Fruit fly (Drosophila melanogaster) whole organism, embryonic: ENCODE results near the gene PDCD-5.
A peak's percentile ranks its signal among the peaks of the same experiment; 100 is the strongest.

Source experiments
- CG1024 ChIP-seq: fragments of 200-800 bp; sonication (Bioruptor generic); IDR thresholded peaks from 2 replicates; pipeline ENCODE4 v1.3.6; 2022; ENCODE audit warnings: missing biosample characterization, missing genetic modification characterization
- CG10431 ChIP-seq: fragments of 200-800 bp; sonication (Bioruptor generic); optimal IDR thresholded peaks from 3 replicates; lab custom pipeline; 2018; ENCODE audit warnings: missing biosample characterization, mild to moderate bottlenecking, missing genetic modification characterization
- CG11695 ChIP-seq: fragments of 200-800 bp; sonication (Bioruptor generic); IDR thresholded peaks from 3 replicates; pipeline ENCODE4 v1.3.6; 2022; ENCODE audit warnings: missing biosample characterization, missing genetic modification characterization
- CG12219 ChIP-seq: fragments of 200-800 bp; sonication (Bioruptor generic); optimal IDR thresholded peaks from 3 replicates; lab custom pipeline; 2018; ENCODE audit warnings: missing biosample characterization, mild to moderate bottlenecking, missing genetic modification characterization
- CG12391 ChIP-seq: fragments of 200-800 bp; sonication (Bioruptor generic); optimal IDR thresholded peaks from 3 replicates; lab custom pipeline; 2018; ENCODE audit warnings: missing biosample characterization, mild to moderate bottlenecking, missing genetic modification characterization, moderate library complexity
- CG15514 ChIP-seq: fragments of 200-800 bp; sonication (Bioruptor generic); optimal IDR thresholded peaks from 3 replicates; lab custom pipeline; 2017; ENCODE audit warnings: missing biosample characterization, missing genetic modification characterization, mild to moderate bottlenecking, moderate library complexity, missing genetic modification reagents
- CG1602 ChIP-seq: fragments of 200-800 bp; sonication (Bioruptor generic); optimal IDR thresholded peaks from 3 replicates; lab custom pipeline; 2016; ENCODE audit warnings: missing biosample characterization, missing genetic modification characterization
- CG17359 ChIP-seq: fragments of 200-800 bp; sonication (Bioruptor generic); optimal IDR thresholded peaks from 3 replicates; lab custom pipeline; 2018; ENCODE audit warnings: missing biosample characterization, mild to moderate bottlenecking, missing genetic modification characterization, moderate library complexity
- CG17385 ChIP-seq: fragments of 200-800 bp; sonication (Bioruptor generic); optimal IDR thresholded peaks from 3 replicates; lab custom pipeline; 2018; ENCODE audit warnings: missing biosample characterization, mild to moderate bottlenecking, missing genetic modification characterization
- CG17612 ChIP-seq: fragments of 200-800 bp; sonication (Bioruptor generic); IDR thresholded peaks from 2 replicates; pipeline ENCODE4 v1.3.6; 2022; ENCODE audit warnings: missing biosample characterization, missing genetic modification characterization
- CG18262 ChIP-seq: fragments of 200-800 bp; optimal IDR thresholded peaks from 3 replicates; lab custom pipeline; 2019; ENCODE audit warnings: missing biosample characterization, mild to moderate bottlenecking, missing genetic modification characterization, moderate library complexity
- CG2120 ChIP-seq: fragments of 200-800 bp; sonication (Bioruptor generic); optimal IDR thresholded peaks from 3 replicates; lab custom pipeline; 2016; ENCODE audit warnings: missing biosample characterization, missing genetic modification characterization
- CG3847 ChIP-seq: fragments of 200-800 bp; sonication (Bioruptor generic); IDR thresholded peaks from 2 replicates; pipeline ENCODE4 v1.3.6; 2022; ENCODE audit warnings: missing biosample characterization, missing genetic modification characterization
- CG6683 ChIP-seq: fragments of 200-800 bp; sonication (Bioruptor generic); optimal IDR thresholded peaks from 2 replicates; lab custom pipeline; 2017; ENCODE audit warnings: missing biosample characterization, mild to moderate bottlenecking, missing genetic modification characterization, missing genetic modification reagents
- CG7357 ChIP-seq: fragments of 200-800 bp; sonication (Bioruptor generic); IDR thresholded peaks from 3 replicates; pipeline ENCODE4 v1.3.6; 2022; ENCODE audit warnings: missing biosample characterization, missing genetic modification characterization
- CG7372 ChIP-seq: fragments of 200-800 bp; sonication (Bioruptor generic); IDR thresholded peaks from 2 replicates; pipeline ENCODE4 v1.3.6; 2022; ENCODE audit warnings: missing biosample characterization, missing genetic modification characterization
- CG9437 ChIP-seq: fragments of 200-800 bp; sonication (Bioruptor generic); optimal IDR thresholded peaks from 2 replicates; lab custom pipeline; 2018; ENCODE audit warnings: missing biosample characterization, mild to moderate bottlenecking, missing genetic modification characterization
- CG9727 ChIP-seq: fragments of 200-800 bp; sonication (Bioruptor generic); optimal IDR thresholded peaks from 3 replicates; lab custom pipeline; 2017; ENCODE audit warnings: missing biosample characterization, mild to moderate bottlenecking, missing genetic modification characterization
- CoRest ChIP-seq: fragments of 200-800 bp; sonication (Bioruptor generic); optimal IDR thresholded peaks from 3 replicates; lab custom pipeline; 2018; ENCODE audit warnings: missing biosample characterization, mild to moderate bottlenecking, missing genetic modification characterization, moderate library complexity
- D19A ChIP-seq: fragments of 200-800 bp; optimal IDR thresholded peaks from 3 replicates; lab custom pipeline; 2019; ENCODE audit warnings: missing biosample characterization, mild to moderate bottlenecking, missing genetic modification characterization, moderate library complexity
- D19B ChIP-seq: fragments of 200-800 bp; sonication (Bioruptor generic); optimal IDR thresholded peaks from 2 replicates; lab custom pipeline; 2017; ENCODE audit warnings: missing biosample characterization, mild to moderate bottlenecking, missing genetic modification characterization
- Deaf1 ChIP-seq: fragments of 200-800 bp; optimal IDR thresholded peaks from 3 replicates; lab custom pipeline; 2019; ENCODE audit warnings: missing biosample characterization, mild to moderate bottlenecking, missing genetic modification characterization, moderate library complexity
- Fer3 ChIP-seq: fragments of 200-800 bp; sonication (Bioruptor generic); optimal IDR thresholded peaks from 2 replicates; lab custom pipeline; 2018; ENCODE audit warnings: missing biosample characterization, mild to moderate bottlenecking, missing genetic modification characterization, moderate library complexity
- HHEX ChIP-seq: fragments of 200-800 bp; sonication (Bioruptor generic); optimal IDR thresholded peaks from 3 replicates; lab custom pipeline; 2017; ENCODE audit warnings: missing biosample characterization, mild to moderate bottlenecking, missing genetic modification characterization, missing genetic modification reagents
- MBD-R2 ChIP-seq: fragments of 200-800 bp; sonication (Bioruptor generic); IDR thresholded peaks from 2 replicates; pipeline ENCODE4 v1.3.6; 2022; ENCODE audit warnings: missing biosample characterization, missing genetic modification characterization
- Max ChIP-seq: fragments of 200-800 bp; sonication (Bioruptor generic); optimal IDR thresholded peaks from 2 replicates; lab custom pipeline; 2016; ENCODE audit warnings: missing biosample characterization, mild to moderate bottlenecking, missing genetic modification characterization
- Med ChIP-seq: fragments of 200-800 bp; sonication (Bioruptor generic); peaks from one replicate; lab custom pipeline; 2016; ENCODE audit warnings: missing biosample characterization, missing genetic modification characterization, mild to moderate bottlenecking, inconsistent platforms, moderate library complexity
- Meics ChIP-seq: fragments of 200-800 bp; sonication (Bioruptor generic); optimal IDR thresholded peaks from 2 replicates; lab custom pipeline; 2017; ENCODE audit warnings: missing biosample characterization, mild to moderate bottlenecking, missing genetic modification characterization
- NfI ChIP-seq: fragments of 200-800 bp; sonication (Bioruptor generic); optimal IDR thresholded peaks from 3 replicates; lab custom pipeline; 2018; ENCODE audit warnings: missing biosample characterization, mild to moderate bottlenecking, missing genetic modification characterization, moderate library complexity
- PHDP ChIP-seq: fragments of 200-800 bp; sonication (Bioruptor generic); optimal IDR thresholded peaks from 3 replicates; lab custom pipeline; 2018; ENCODE audit warnings: missing biosample characterization, mild to moderate bottlenecking, missing genetic modification characterization, moderate library complexity
- Pdp1 ChIP-seq, 2 experiments: fragments of 200-800 bp; sonication (Bioruptor generic); optimal IDR thresholded peaks; 3 replicates each; lab custom pipeline; 2016; ENCODE audit warnings: missing biosample characterization in 2 of 2, missing genetic modification characterization in 2 of 2, mild to moderate bottlenecking in 1 of 2, moderate library complexity in 1 of 2
- Taf1 ChIP-seq: fragments of 200-800 bp; sonication (Bioruptor generic); IDR thresholded peaks from 2 replicates; pipeline ENCODE4 v1.3.6; 2022; ENCODE audit warnings: missing biosample characterization, missing genetic modification characterization
- az2 ChIP-seq: fragments of 200-800 bp; sonication (Bioruptor generic); optimal IDR thresholded peaks from 3 replicates; lab custom pipeline; 2016; ENCODE audit warnings: missing biosample characterization, missing genetic modification characterization
- bab2 ChIP-seq: fragments of 200-800 bp; sonication (Bioruptor generic); optimal IDR thresholded peaks from 2 replicates; lab custom pipeline; 2016; ENCODE audit warnings: missing biosample characterization, missing genetic modification characterization
- btn ChIP-seq: fragments of 200-800 bp; sonication (Bioruptor generic); optimal IDR thresholded peaks from 2 replicates; lab custom pipeline; 2016; ENCODE audit warnings: missing biosample characterization, missing genetic modification characterization
- danr ChIP-seq: fragments of 200-800 bp; sonication (Bioruptor generic); IDR thresholded peaks from 2 replicates; pipeline ENCODE4 v1.3.6; 2022; ENCODE audit warnings: missing biosample characterization, missing genetic modification characterization
- dpn ChIP-seq, 2 experiments: fragments of 200-800 bp; sonication (Bioruptor generic); optimal IDR thresholded peaks; 3 replicates each; lab custom pipeline; 2016; ENCODE audit warnings: missing biosample characterization in 2 of 2, missing genetic modification characterization in 2 of 2
- dysf ChIP-seq: fragments of 200-800 bp; sonication (Bioruptor generic); IDR thresholded peaks from 3 replicates; pipeline ENCODE4 v1.3.6; 2022; ENCODE audit warnings: missing biosample characterization, missing genetic modification characterization
- fd3F ChIP-seq: fragments of 200-800 bp; sonication (Bioruptor generic); optimal IDR thresholded peaks from 2 replicates; lab custom pipeline; 2018; ENCODE audit warnings: missing biosample characterization, mild to moderate bottlenecking, missing genetic modification characterization, moderate library complexity
- gro ChIP-seq: fragments of 200-800 bp; sonication (Bioruptor generic); optimal IDR thresholded peaks from 2 replicates; lab custom pipeline; 2016; ENCODE audit warnings: missing biosample characterization, missing genetic modification characterization
- lilli ChIP-seq: fragments of 200-800 bp; sonication (Bioruptor generic); optimal IDR thresholded peaks from 3 replicates; lab custom pipeline; 2016; ENCODE audit warnings: missing biosample characterization, missing genetic modification characterization
- mam ChIP-seq: fragments of 200-800 bp; sonication (Bioruptor generic); optimal IDR thresholded peaks from 3 replicates; lab custom pipeline; 2016; ENCODE audit warnings: missing biosample characterization, missing genetic modification characterization
- nau ChIP-seq: fragments of 200-800 bp; sonication (Bioruptor generic); optimal IDR thresholded peaks from 3 replicates; lab custom pipeline; 2017; ENCODE audit warnings: missing biosample characterization, mild to moderate bottlenecking, missing genetic modification characterization, missing genetic modification reagents
- peb ChIP-seq: fragments of 200-800 bp; sonication (Bioruptor generic); IDR thresholded peaks from 2 replicates; pipeline ENCODE4 v1.3.6; 2022; ENCODE audit warnings: missing biosample characterization, missing genetic modification characterization
- phol ChIP-seq: fragments of 200-800 bp; sonication (Bioruptor generic); optimal IDR thresholded peaks from 3 replicates; lab custom pipeline; 2018; ENCODE audit warnings: missing biosample characterization, mild to moderate bottlenecking, missing genetic modification characterization, moderate library complexity
- sens ChIP-seq: fragments of 200-800 bp; sonication (Bioruptor generic); peaks from one replicate; lab custom pipeline; 2016; ENCODE audit warnings: missing biosample characterization, missing genetic modification characterization
- seq ChIP-seq: fragments of 200-800 bp; sonication (Bioruptor generic); IDR thresholded peaks from 2 replicates; pipeline ENCODE4 v1.3.6; 2022; ENCODE audit warnings: missing biosample characterization, missing genetic modification characterization
- slp2 ChIP-seq: fragments of 200-800 bp; sonication (Bioruptor generic); optimal IDR thresholded peaks from 2 replicates; lab custom pipeline; 2016; ENCODE audit warnings: missing biosample characterization, missing genetic modification characterization
- tgo ChIP-seq: fragments of 200-800 bp; sonication (Bioruptor generic); IDR thresholded peaks from 3 replicates; pipeline ENCODE4 v1.3.6; 2022; ENCODE audit warnings: missing biosample characterization, missing genetic modification characterization
- tio ChIP-seq: fragments of 200-800 bp; sonication (Bioruptor generic); optimal IDR thresholded peaks from 2 replicates; lab custom pipeline; 2017; ENCODE audit warnings: missing biosample characterization, missing genetic modification characterization, inconsistent platforms

PDCD-5 gene

DNA sequence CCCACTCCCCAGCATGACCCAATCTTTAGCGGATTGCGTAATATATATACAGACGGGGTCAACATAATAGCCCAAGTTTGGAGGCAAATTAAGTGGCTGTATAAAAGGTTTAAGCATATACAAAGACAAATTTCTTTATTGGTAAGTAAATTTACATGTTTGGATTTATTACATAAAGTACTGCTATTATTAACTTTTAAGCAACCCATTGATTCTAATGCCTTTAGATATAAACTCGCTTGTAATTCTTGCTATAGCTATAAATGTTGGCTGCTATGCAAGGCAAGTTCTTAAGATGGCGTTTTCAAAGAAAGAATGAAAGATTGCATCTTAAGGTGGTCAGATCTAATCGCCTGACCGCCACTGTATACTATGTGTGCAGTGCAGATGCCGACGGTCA lies 29.3 kb downstream of the PDCD-5 start (continued):
- TF ChIP-seq CG18262 (peak; percentile 33), Pdp1 (GFP tag; optimal IDR thresholded peaks at IDR 0.05; lab: Kevin White, UChicago) (peak; percentile 13 to 87), CG10431 (no peak), D19A (no peak), PHDP (tag; lab: Kevin White, UChicago) (peak; percentile 37), tgo (GFP tag; lab: Robert Waterston, UW) (peak; percentile 37; the same call in 2 of the 3 replicates), Meics (GFP tag; lab: Kevin White, UChicago) (peak; percentile 63), peb (GFP tag; lab: Robert Waterston, UW) (no peak; the same call in 1 of the 2 replicates), nau (peak; percentile 11), fd3F (peak; percentile 40), CG1602 (GFP tag; lab: Kevin White, UChicago) (no peak), gro (GFP tag; lab: Kevin White, UChicago) (peak; percentile 3), CG11695 (GFP tag; lab: Robert Waterston, UW) (peak; percentile 51; the same call in 2 of the 3 replicates), CG12391 (peak; percentile 18), slp2 (GFP tag; lab: Kevin White, UChicago) (no peak), CG9437 (peak; percentile 19), btn (GFP tag; lab: Kevin White, UChicago) (no peak), HHEX (GFP tag; lab: Kevin White, UChicago) (peak; percentile 47), CG15514 (GFP tag; lab: Kevin White, UChicago) (peak; percentile 17), CG3847 (GFP tag; lab: Robert Waterston, UW) (no peak), CG1024 (GFP tag; lab: Robert Waterston, UW) (no peak), CG9727 (GFP tag; lab: Kevin White, UChicago) (peak; percentile 51), CG7357 (GFP tag; lab: Robert Waterston, UW) (0 out of 3 replicates have a peak, but pooled peaks have one; percentile 10), sens (GFP tag; lab: Kevin White, UChicago) (peak; percentile 65), CG17612 (no peak), Med (peak; percentile 62), Fer3 (tag; lab: Kevin White, UChicago) (peak; percentile 49), D19B (GFP tag; lab: Kevin White, UChicago) (peak; percentile 40), bab2 (GFP tag; lab: Kevin White, UChicago) (no peak), danr (GFP tag; lab: Robert Waterston, UW) (no peak), az2 (GFP tag; lab: Kevin White, UChicago) (peak; percentile 10), Taf1 (GFP tag; lab: Robert Waterston, UW) (peak; percentile 7; the same call in 1 of the 2 replicates), Deaf1 (tag; lab: Kevin White, UChicago) (peak; percentile 9), tio (GFP tag; lab: Kevin White, UChicago) (peak; percentile 40), CG7372 (GFP tag; lab: Robert Waterston, UW) (0 out of 2 replicates have a peak, but pooled peaks have one; percentile 35), Max (GFP tag; lab: Kevin White, UChicago) (peak; percentile 39), lilli (GFP tag; lab: Kevin White, UChicago) (peak; percentile 39), dpn (GFP tag; optimal IDR thresholded peaks at IDR 0.05; lab: Kevin White, UChicago) (peak in 1 of 2 experiments; percentile 6), MBD-R2 (0 out of 2 replicates have a peak, but pooled peaks have one; percentile 14), CG6683 (GFP tag; lab: Kevin White, UChicago) (no peak), mam (GFP tag; lab: Kevin White, UChicago) (peak; percentile 39), CG17359 (tag; lab: Kevin White, UChicago) (peak; percentile 28), CG2120 (GFP tag; lab: Kevin White, UChicago) (peak; percentile 69), CoRest (tag; lab: Kevin White, UChicago) (peak; percentile 51), CG17385 (GFP tag; lab: Kevin White, UChicago) (peak; percentile 32), NfI (GFP tag; lab: Kevin White, UChicago) (peak; percentile 42), seq (GFP tag; lab: Robert Waterston, UW) (peak; percentile 41; the same call in 1 of the 2 replicates), CG12219 (peak; percentile 13), phol (tag; lab: Kevin White, UChicago) (peak; percentile 51), dysf (GFP tag; lab: Robert Waterston, UW) (peak; percentile 53; the same call in 2 of the 3 replicates)
